Worm (Caenorhabditis elegans): ENCODE measurements around the gene srlf-32.

Gene srlf-32

DNA sequence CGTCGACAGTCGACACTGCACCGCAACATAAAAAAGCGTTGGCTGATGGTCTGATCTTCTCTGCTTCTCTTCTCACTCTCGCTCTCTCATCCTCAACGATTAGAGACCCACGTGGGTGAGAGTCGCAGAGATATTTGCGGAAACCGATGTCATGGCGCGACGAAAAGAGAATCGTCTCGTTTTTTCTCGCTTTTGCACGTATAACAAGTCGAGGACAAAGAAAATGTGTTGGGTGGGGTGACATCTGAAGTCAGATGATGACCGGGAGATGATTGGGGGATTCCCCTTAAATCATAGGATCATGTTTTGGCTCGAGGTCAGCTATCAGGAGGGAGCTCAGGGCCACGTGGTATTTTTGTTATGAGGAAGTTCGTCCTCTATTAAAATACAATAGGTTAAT is 30.6 kb downstream of the srlf-32 start (continued):
- TF ChIP-seq rpc-1 (optimal IDR thresholded peaks at IDR 0.05) = no peak
- TF ChIP-seq rpc-1 (tag; optimal IDR thresholded peaks at IDR 0.05) = no peak
- peak; percentile 70 for TF ChIP-seq ztf-3 (GFP tag; optimal IDR thresholded peaks at IDR 0.05)
- no peak for TF ChIP-seq F10E7.11 (tag; optimal IDR thresholded peaks at IDR 0.05)
- no peak for TF ChIP-seq aptf-3 (GFP tag; IDR thresholded peaks at IDR 0.05)
- no peak for TF ChIP-seq hlh-12 (tag; optimal IDR thresholded peaks at IDR 0.05)
- TF ChIP-seq hsf-1 (GFP tag; IDR thresholded peaks at IDR 0.05) = peak; percentile 77
- TF ChIP-seq snpc-1.3 (tag; optimal IDR thresholded peaks at IDR 0.05; ENCODE audit: insufficient read depth) = no peak
- peak; percentile 93 for TF ChIP-seq atf-7 (tag; optimal IDR thresholded peaks at IDR 0.05)
- TF ChIP-seq F52B5.7 (tag; optimal IDR thresholded peaks at IDR 0.05) = peak; percentile 28
- TF ChIP-seq lin-35 (GFP tag; optimal IDR thresholded peaks at IDR 0.05) = no peak
- peak; percentile 83 for TF ChIP-seq madf-10 (tag; optimal IDR thresholded peaks at IDR 0.05)
- peak; percentile 74; the same call in 1 of the 2 replicates for TF ChIP-seq let-526 (GFP tag; IDR thresholded peaks at IDR 0.05)
- peak; percentile 93 for TF ChIP-seq attf-5 (GFP tag; optimal IDR thresholded peaks at IDR 0.05)
- peak; percentile 71 for TF ChIP-seq tlf-1 (GFP tag; optimal IDR thresholded peaks at IDR 0.05)
- TF ChIP-seq repo-1 (tag; optimal IDR thresholded peaks at IDR 0.05) = peak; percentile 45
- TF ChIP-seq mcd-1 (GFP tag; IDR thresholded peaks at IDR 0.05) = peak; percentile 70
- TF ChIP-seq mxl-1 (tag; optimal IDR thresholded peaks at IDR 0.05) = peak; percentile 82
- peak; percentile 81; the same call in 1 of the 2 replicates for TF ChIP-seq nfyb-1 (GFP tag; IDR thresholded peaks at IDR 0.05)
- TF ChIP-seq Y79H2A.3 (GFP tag; conservative IDR thresholded peaks at IDR 0.05) = no peak
- TF ChIP-seq gei-17 (GFP tag; optimal IDR thresholded peaks at IDR 0.05) = peak; percentile 74
- peak; percentile 71 for TF ChIP-seq dox-1 (GFP tag; IDR thresholded peaks at IDR 0.05)
- TF ChIP-seq ztf-26 (tag; optimal IDR thresholded peaks at IDR 0.05) = peak; percentile 97
- no peak for TF ChIP-seq snpc-4 (GFP tag; optimal IDR thresholded peaks at IDR 0.05)
- peak in 1 of 4 experiments; percentile 44 for TF ChIP-seq snpc-4 (tag; optimal IDR thresholded peaks at IDR 0.05)
- TF ChIP-seq lin-40 (tag; optimal IDR thresholded peaks at IDR 0.05) = peak; percentile 87
- peak; percentile 90 for TF ChIP-seq egl-44 (GFP tag; IDR thresholded peaks at IDR 0.05)
- TF ChIP-seq zfh-2 (GFP tag; conservative IDR thresholded peaks at IDR 0.05) = peak; percentile 92
- TF ChIP-seq pbrm-1 (GFP tag; IDR thresholded peaks at IDR 0.05) = peak; percentile 44; the same call in 1 of the 2 replicates
- peak; percentile 75; the same call in 1 of the 2 replicates for TF ChIP-seq ekl-4 (GFP tag; IDR thresholded peaks at IDR 0.05)
- no peak for TF ChIP-seq lag-1 (GFP tag; IDR thresholded peaks at IDR 0.05)
- no peak for TF ChIP-seq ztf-28 (GFP tag; IDR thresholded peaks at IDR 0.05)
- no peak for TF ChIP-seq F33H1.4 (GFP tag; IDR thresholded peaks at IDR 0.05)
- no peak for TF ChIP-seq ceh-79 (tag; optimal IDR thresholded peaks at IDR 0.05)
- TF ChIP-seq xnd-1 (tag; optimal IDR thresholded peaks at IDR 0.05) = no peak
- no peak for TF ChIP-seq F49E8.2 (tag; optimal IDR thresholded peaks at IDR 0.05; ENCODE audit: insufficient read depth)
- TF ChIP-seq dpff-1 (tag; optimal IDR thresholded peaks at IDR 0.05) = peak; percentile 73
- TF ChIP-seq K12H6.12 (tag; optimal IDR thresholded peaks at IDR 0.05) = peak; percentile 82
- TF ChIP-seq tbp1 (GFP tag; optimal IDR thresholded peaks at IDR 0.05) = peak; percentile 64
- peak; percentile 67 for TF ChIP-seq cebp-1 (GFP tag; IDR thresholded peaks at IDR 0.05)
- TF ChIP-seq cebp-1 (tag; optimal IDR thresholded peaks at IDR 0.05) = peak; percentile 86
- peak; percentile 80 for TF ChIP-seq F22D6.2 (tag; optimal IDR thresholded peaks at IDR 0.05)
- peak; percentile 91 for TF ChIP-seq ztf-22 (GFP tag; optimal IDR thresholded peaks at IDR 0.05)
- TF ChIP-seq lsl-1 (GFP tag; optimal IDR thresholded peaks at IDR 0.05) = no peak
- no peak for TF ChIP-seq nhr-120 (GFP tag; IDR thresholded peaks at IDR 0.05)
- TF ChIP-seq lir-1 (GFP tag; conservative IDR thresholded peaks at IDR 0.05) = 0 out of 2 replicates have a peak, but pooled peaks have one; percentile 47
- no peak for TF ChIP-seq aptf-2 (GFP tag; conservative IDR thresholded peaks at IDR 0.05)
- no peak for TF ChIP-seq B0261.1 (tag; optimal IDR thresholded peaks at IDR 0.05)
- TF ChIP-seq ztf-6 (GFP tag; IDR thresholded peaks at IDR 0.05) = no peak
- peak; percentile 41 for TF ChIP-seq ztf-18 (tag; optimal IDR thresholded peaks at IDR 0.05)

Measured in whole organism, young adult.